Fruit fly (Drosophila melanogaster) whole organism, prepupa: ENCODE measurements around the gene btv.

Source experiments
- Gug ChIP-seq: fragments of 200-800 bp; sonication (Bioruptor generic); IDR thresholded peaks from 2 replicates; pipeline ENCODE4 v1.3.6; 2022; ENCODE audit warnings: missing biosample characterization, missing genetic modification characterization
- Hr39 ChIP-seq: fragments of 200-800 bp; sonication (Bioruptor generic); optimal IDR thresholded peaks from 2 replicates; lab custom pipeline; 2016; ENCODE audit warnings: missing biosample characterization, missing genetic modification characterization

DNA sequence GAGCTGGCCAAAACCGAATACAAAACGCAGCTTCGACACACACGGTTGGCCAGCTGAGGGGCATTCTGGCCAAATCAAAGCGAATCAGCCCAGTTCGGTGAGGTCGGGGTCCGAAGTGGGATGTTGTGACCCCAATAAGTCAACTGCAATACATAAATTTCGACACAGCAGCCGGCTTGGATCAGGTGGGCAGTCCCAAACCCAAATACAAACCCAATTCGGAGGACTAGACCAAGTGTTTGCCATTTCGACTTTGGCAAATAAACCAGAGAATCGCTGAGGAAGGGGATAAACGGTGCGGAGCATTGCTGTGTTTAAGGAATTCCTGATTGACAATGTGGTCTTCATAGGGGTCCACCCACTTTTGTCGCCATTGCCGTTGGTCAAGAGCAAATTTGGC is 6.7 kb upstream of the btv start:
- TF ChIP-seq Hr39 (GFP tag; lab: Kevin White, UChicago) (no peak), Gug (GFP tag; lab: Robert Waterston, UW) (no peak)
